Worm (Caenorhabditis elegans): ENCODE data around the gene H12D21.5.

H12D21.5 gene

ce11 chrV:14868181-14868580 lies 25.6 kb upstream of the H12D21.5 start, which contains the start of gene gcy-14:
Gene gcy-14, minus strand, starts transcription at chrV:14868281.
- TF ChIP-seq blmp-1 (tag; optimal IDR thresholded peaks at IDR 0.05), result no peak
- TF ChIP-seq snpc-4 (tag; optimal IDR thresholded peaks at IDR 0.05), result no peak
- no peak for TF ChIP-seq drap-1 (GFP tag; optimal IDR thresholded peaks at IDR 0.05)
- TF ChIP-seq flh-1 (GFP tag; optimal IDR thresholded peaks at IDR 0.05), result no peak
- no peak for TF ChIP-seq mls-2 (tag; optimal IDR thresholded peaks at IDR 0.05)
- TF ChIP-seq hlh-1 (tag; optimal IDR thresholded peaks at IDR 0.05), result no peak
- TF ChIP-seq nhr-76 (tag; optimal IDR thresholded peaks at IDR 0.05), result no peak
- TF ChIP-seq mep-1 (tag; optimal IDR thresholded peaks at IDR 0.05), result no peak
- no peak for TF ChIP-seq lin-13 (tag; optimal IDR thresholded peaks at IDR 0.05)
- no peak for TF ChIP-seq ces-1 (GFP tag; optimal IDR thresholded peaks at IDR 0.05)
- no peak for TF ChIP-seq ztf-11 (tag; optimal IDR thresholded peaks at IDR 0.05)
- no peak for TF ChIP-seq ceh-43 (GFP tag; optimal IDR thresholded peaks at IDR 0.05)
- TF ChIP-seq unc-120 (tag; optimal IDR thresholded peaks at IDR 0.05; ENCODE audit: poor library complexity, severe bottlenecking), result no peak
- no peak for TF ChIP-seq zip-8 (tag; optimal IDR thresholded peaks at IDR 0.05)
- no peak for TF ChIP-seq lsy-2 (tag; optimal IDR thresholded peaks at IDR 0.05)
- no peak for TF ChIP-seq tbx-8 (GFP tag; optimal IDR thresholded peaks at IDR 0.05)
- no peak for TF ChIP-seq elt-3 (tag; optimal IDR thresholded peaks at IDR 0.05)

- TF ChIP-seq ham-2 (GFP tag; optimal IDR thresholded peaks at IDR 0.05) (no peak), nhr-237 (tag; optimal IDR thresholded peaks at IDR 0.05) (no peak), unc-62 (GFP tag; optimal IDR thresholded peaks at IDR 0.05) (no peak), nhr-28 (tag; optimal IDR thresholded peaks at IDR 0.05) (no peak), nhr-76 (tag; optimal IDR thresholded peaks at IDR 0.05) (no peak), sem-2 (GFP tag; optimal IDR thresholded peaks at IDR 0.05) (no peak), hlh-1 (tag; optimal IDR thresholded peaks at IDR 0.05) (peak; percentile 19), ztf-11 (tag; optimal IDR thresholded peaks at IDR 0.05) (no peak), pha-4 (tag; optimal IDR thresholded peaks at IDR 0.05) (no peak), lsy-2 (tag; optimal IDR thresholded peaks at IDR 0.05) (no peak), lin-13 (tag; optimal IDR thresholded peaks at IDR 0.05) (no peak), unc-120 (tag; optimal IDR thresholded peaks at IDR 0.05; ENCODE audit: poor library complexity, severe bottlenecking) (peak; percentile 63)
Observed at ce11 chrV:14871365-14871764, 22.4 kb upstream of the H12D21.5 start, which contains the start of gene ZC412.3. Gene ZC412.3, minus strand, starts transcription at chrV:14871547.

DNA sequence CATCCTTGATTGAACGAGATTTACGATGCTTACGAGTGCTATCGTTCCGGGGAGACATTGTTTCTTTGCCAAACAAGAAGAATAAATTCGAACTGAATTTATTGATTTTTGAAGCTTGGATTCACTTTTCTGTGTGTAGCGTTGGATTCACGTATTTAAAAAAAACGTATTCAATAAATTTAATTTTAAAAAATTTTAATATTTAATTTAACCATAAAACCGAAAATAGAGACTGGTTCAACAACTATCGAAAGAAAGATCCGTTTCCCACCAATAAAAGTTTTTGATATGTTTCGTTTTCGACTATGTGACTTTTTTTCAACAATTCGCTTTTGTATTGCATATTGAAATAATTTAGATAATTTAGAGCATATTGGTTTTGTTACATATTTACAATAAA lies 18.4 kb upstream of the H12D21.5 start, which contains the start of gene ZC412.5:
ZC412.5 (minus strand) TSS at position 101 of the 400 bp plus-strand sequence.
- TF ChIP-seq nhr-2 (tag; optimal IDR thresholded peaks at IDR 0.05) (no peak), ceh-39 (tag; optimal IDR thresholded peaks at IDR 0.05) (no peak), lin-13 (tag; optimal IDR thresholded peaks at IDR 0.05) (no peak), ham-2 (GFP tag; optimal IDR thresholded peaks at IDR 0.05) (no peak), lin-32 (GFP tag; optimal IDR thresholded peaks at IDR 0.05) (no peak), lsy-2 (tag; optimal IDR thresholded peaks at IDR 0.05) (no peak), nhr-12 (tag; optimal IDR thresholded peaks at IDR 0.05) (no peak), pha-4 (tag; optimal IDR thresholded peaks at IDR 0.05) (no peak), mab-5 (tag; optimal IDR thresholded peaks at IDR 0.05) (no peak), ces-1 (GFP tag; optimal IDR thresholded peaks at IDR 0.05) (no peak), unc-62 (GFP tag; optimal IDR thresholded peaks at IDR 0.05) (no peak), mls-2 (tag; optimal IDR thresholded peaks at IDR 0.05) (no peak), elt-3 (tag; optimal IDR thresholded peaks at IDR 0.05) (no peak), ceh-83 (GFP tag; optimal IDR thresholded peaks at IDR 0.05) (no peak), snpc-4 (tag; optimal IDR thresholded peaks at IDR 0.05) (no peak)

DNA sequence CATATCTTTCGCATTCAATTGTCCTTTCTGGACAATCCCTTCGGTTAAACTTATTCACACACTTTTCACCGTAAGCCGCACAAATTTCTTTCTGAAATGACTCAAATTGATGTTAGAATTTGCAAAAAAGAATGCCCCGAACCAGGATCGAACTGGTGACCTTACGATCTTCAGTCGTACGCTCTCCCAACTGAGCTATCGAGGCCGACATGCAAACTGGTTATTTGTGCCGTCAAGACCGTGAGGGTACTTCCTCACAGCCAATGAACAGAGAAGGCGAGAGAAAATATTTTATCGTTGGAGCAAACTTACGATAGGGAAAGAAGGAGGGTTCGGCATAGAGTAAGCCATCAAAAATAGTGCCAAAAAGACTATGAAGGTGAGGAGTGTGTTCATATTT lies 17.5 kb upstream of the H12D21.5 start:
- TF ChIP-seq ces-1 (GFP tag; optimal IDR thresholded peaks at IDR 0.05), result no peak
- no peak for TF ChIP-seq lin-13 (tag; optimal IDR thresholded peaks at IDR 0.05)
- TF ChIP-seq nhr-28 (tag; optimal IDR thresholded peaks at IDR 0.05), result no peak
- TF ChIP-seq sem-2 (GFP tag; optimal IDR thresholded peaks at IDR 0.05), result peak; percentile 62
- no peak for TF ChIP-seq zip-8 (tag; optimal IDR thresholded peaks at IDR 0.05)
- TF ChIP-seq ceh-83 (GFP tag; optimal IDR thresholded peaks at IDR 0.05), result peak; percentile 38
- peak; percentile 85 for TF ChIP-seq drap-1 (GFP tag; optimal IDR thresholded peaks at IDR 0.05)
- no peak for TF ChIP-seq unc-39 (tag; optimal IDR thresholded peaks at IDR 0.05)
- TF ChIP-seq mab-5 (tag; optimal IDR thresholded peaks at IDR 0.05), result no peak
- TF ChIP-seq lin-32 (GFP tag; optimal IDR thresholded peaks at IDR 0.05), result peak; percentile 42
- peak; percentile 20 for TF ChIP-seq bed-3 (GFP tag; optimal IDR thresholded peaks at IDR 0.05)
- no peak for TF ChIP-seq ceh-39 (tag; optimal IDR thresholded peaks at IDR 0.05)
- TF ChIP-seq ham-2 (GFP tag; optimal IDR thresholded peaks at IDR 0.05), result no peak
- TF ChIP-seq ztf-11 (tag; optimal IDR thresholded peaks at IDR 0.05), result no peak
- TF ChIP-seq mep-1 (tag; optimal IDR thresholded peaks at IDR 0.05), result no peak
- no peak for TF ChIP-seq mls-2 (tag; optimal IDR thresholded peaks at IDR 0.05)
- TF ChIP-seq elt-3 (tag; optimal IDR thresholded peaks at IDR 0.05), result no peak
- TF ChIP-seq lsy-2 (tag; optimal IDR thresholded peaks at IDR 0.05), result no peak
- TF ChIP-seq unc-62 (GFP tag; optimal IDR thresholded peaks at IDR 0.05), result no peak
- TF ChIP-seq pha-4 (tag; optimal IDR thresholded peaks at IDR 0.05), result no peak
- TF ChIP-seq nhr-2 (tag; optimal IDR thresholded peaks at IDR 0.05), result no peak
- TF ChIP-seq hlh-1 (tag; optimal IDR thresholded peaks at IDR 0.05), result no peak
- peak; percentile 60 for TF ChIP-seq M03D4.4 (tag; optimal IDR thresholded peaks at IDR 0.05)
- no peak for TF ChIP-seq ceh-43 (GFP tag; optimal IDR thresholded peaks at IDR 0.05)
- TF ChIP-seq nhr-12 (tag; optimal IDR thresholded peaks at IDR 0.05), result no peak
- no peak for TF ChIP-seq tbx-8 (GFP tag; optimal IDR thresholded peaks at IDR 0.05)
- TF ChIP-seq nhr-76 (tag; optimal IDR thresholded peaks at IDR 0.05), result no peak
- TF ChIP-seq cnd-1 (tag; optimal IDR thresholded peaks at IDR 0.05), result peak; percentile 19
- no peak for TF ChIP-seq snpc-4 (tag; optimal IDR thresholded peaks at IDR 0.05)
- TF ChIP-seq sptf-1 (tag; optimal IDR thresholded peaks at IDR 0.05), result peak; percentile 52
- no peak for TF ChIP-seq flh-1 (GFP tag; optimal IDR thresholded peaks at IDR 0.05)
- no peak for TF ChIP-seq nhr-237 (tag; optimal IDR thresholded peaks at IDR 0.05)
- TF ChIP-seq elt-1 (tag; optimal IDR thresholded peaks at IDR 0.05; ENCODE audit: borderline replicate concordance, insufficient read depth), result no peak
- no peak for TF ChIP-seq blmp-1 (tag; optimal IDR thresholded peaks at IDR 0.05)
- peak; percentile 32 for TF ChIP-seq unc-120 (tag; optimal IDR thresholded peaks at IDR 0.05; ENCODE audit: poor library complexity, severe bottlenecking)
